Fruit fly (Drosophila melanogaster) Kc167 (cell line): Measurements from ENCODE around the gene CG4502.

ENCODE experiments used
- Myc ChIP-seq: fragments of >200 bp; optimal IDR thresholded peaks from 2 replicates; lab custom pipeline; 2017; ENCODE audit warnings: missing external identifiers
- Sin3A ChIP-seq: fragments of >200 bp; optimal IDR thresholded peaks from 2 replicates; lab custom pipeline; 2018; ENCODE audit warnings: missing external identifiers
- h ChIP-seq: fragments of >200 bp; optimal IDR thresholded peaks from 3 replicates; lab custom pipeline; 2018; ENCODE audit warnings: missing external identifiers
- insv ChIP-seq: fragments of >200 bp; optimal IDR thresholded peaks from 3 replicates; lab custom pipeline; 2018; ENCODE audit warnings: missing external identifiers
- psq ChIP-seq: fragments of >200 bp; optimal IDR thresholded peaks from 2 replicates; lab custom pipeline; 2017; ENCODE audit warnings: missing external identifiers
- ttk ChIP-seq: sonication (Bioruptor generic); optimal IDR thresholded peaks from 2 replicates; lab custom pipeline; 2017; ENCODE audit warnings: missing external identifiers

CG4502 gene

DNA sequence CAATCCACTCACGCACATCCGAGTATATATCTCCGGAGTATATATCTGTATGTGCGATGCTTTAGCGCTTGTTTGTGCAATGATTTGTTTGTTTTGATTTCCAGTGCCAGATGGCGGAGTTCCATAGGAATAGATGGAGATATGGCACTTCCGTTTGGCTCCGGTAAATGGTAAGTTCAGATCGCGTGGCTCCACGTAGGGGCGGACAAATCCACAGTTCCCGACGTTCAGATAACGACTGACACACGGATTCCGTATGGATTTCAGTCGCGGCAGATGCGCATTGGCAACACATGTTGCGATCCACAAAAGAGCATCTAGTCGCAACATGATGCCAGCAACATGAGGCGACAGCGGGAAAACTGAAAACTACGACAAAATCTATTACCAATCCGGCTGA lies 46.6 kb downstream of the CG4502 start, which contains the start of gene Pvf3:
Gene Pvf3 (minus strand): TSS at position 240 of the 400 bp plus-strand sequence.
- no peak for TF ChIP-seq ttk
- no peak for TF ChIP-seq Myc (lab: Kevin White, UChicago)
- TF ChIP-seq psq: no peak
- TF ChIP-seq Sin3A (lab: Kevin White, UChicago): no peak
- TF ChIP-seq insv (lab: Kevin White, UChicago): no peak
- no peak for TF ChIP-seq h (lab: Kevin White, UChicago)

DNA sequence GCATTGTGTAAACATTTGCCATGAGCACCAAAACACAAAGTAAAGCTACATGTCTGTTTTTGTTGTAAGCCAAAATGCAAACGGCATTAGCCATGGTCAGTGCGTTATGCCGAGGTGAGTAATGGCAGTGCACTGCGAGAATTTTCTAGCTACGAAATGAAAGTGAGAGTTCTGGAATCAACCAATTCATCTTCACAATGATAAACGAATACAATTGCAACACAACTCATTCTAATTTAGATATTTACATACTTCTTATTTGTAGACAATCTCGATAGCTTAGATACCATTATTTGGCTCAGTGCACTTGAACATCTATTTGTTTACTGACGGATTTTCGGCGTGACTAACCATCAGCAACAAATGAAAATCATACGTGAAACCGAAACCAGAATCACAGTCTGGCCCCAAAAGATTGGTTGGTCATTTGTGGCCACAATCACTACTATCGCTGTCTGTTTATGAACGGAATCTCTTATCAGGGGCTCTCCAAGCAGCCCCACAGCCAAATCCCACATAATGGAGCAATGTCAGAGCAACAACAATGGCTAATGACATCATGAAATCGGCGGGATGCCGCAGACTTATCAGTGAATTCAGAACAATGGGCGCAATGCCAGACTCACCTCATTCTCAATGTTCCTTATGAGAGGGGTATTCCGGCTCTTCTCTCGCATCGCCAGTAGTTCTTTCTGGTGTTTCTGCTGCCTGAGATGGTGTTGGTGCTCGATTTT lies 49.0 kb downstream of the CG4502 start:
- no peak for TF ChIP-seq h (lab: Kevin White, UChicago)
- TF ChIP-seq insv (lab: Kevin White, UChicago): no peak
- no peak for TF ChIP-seq Myc (lab: Kevin White, UChicago)
- TF ChIP-seq psq: no peak
- TF ChIP-seq ttk: no peak
- TF ChIP-seq Sin3A (lab: Kevin White, UChicago): no peak

DNA sequence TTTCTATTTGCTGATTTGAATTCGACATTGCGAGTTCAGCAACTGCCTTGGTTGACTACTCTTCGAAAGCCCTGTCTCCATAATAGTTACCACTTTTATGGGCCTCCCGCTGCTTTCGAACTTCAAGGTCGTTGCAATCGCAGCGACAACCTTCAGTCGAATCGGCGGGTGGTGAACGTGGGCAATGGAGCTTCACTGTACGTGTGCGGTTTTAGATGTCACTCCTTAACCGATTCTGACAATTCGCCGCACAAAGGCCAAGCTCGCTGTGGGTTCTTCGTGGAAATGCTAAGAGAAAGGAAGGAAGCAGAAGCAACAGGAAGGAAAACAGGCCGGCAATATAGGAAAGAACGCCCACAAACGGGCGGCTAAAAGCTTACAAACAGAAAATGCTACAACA lies 51.8 kb downstream of the CG4502 start:
- TF ChIP-seq Myc (lab: Kevin White, UChicago) (no peak), psq (no peak), h (lab: Kevin White, UChicago) (no peak), ttk (no peak), Sin3A (lab: Kevin White, UChicago) (no peak), insv (lab: Kevin White, UChicago) (no peak)

DNA sequence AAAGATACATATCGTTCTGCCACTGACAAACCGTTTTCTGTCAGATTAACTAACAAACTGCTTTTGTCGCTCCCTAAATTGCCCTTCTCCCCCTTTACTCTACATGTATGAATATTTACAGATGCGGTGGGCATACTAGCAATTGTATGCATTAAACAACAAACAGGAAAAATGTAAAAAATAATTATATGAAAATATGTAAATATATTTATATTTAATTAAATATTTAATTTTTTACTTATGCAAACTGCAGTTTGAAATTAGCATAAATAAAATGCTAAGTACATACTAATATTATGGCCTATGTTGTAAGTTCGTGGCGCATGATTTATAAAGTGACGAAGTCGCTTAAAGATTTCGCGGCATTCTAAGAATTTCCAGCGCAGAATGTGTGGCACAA lies 53.3 kb downstream of the CG4502 start:
- TF ChIP-seq ttk: no peak
- TF ChIP-seq Sin3A (lab: Kevin White, UChicago): no peak
- no peak for TF ChIP-seq h (lab: Kevin White, UChicago)
- TF ChIP-seq Myc (lab: Kevin White, UChicago): no peak
- no peak for TF ChIP-seq psq
- no peak for TF ChIP-seq insv (lab: Kevin White, UChicago)

DNA sequence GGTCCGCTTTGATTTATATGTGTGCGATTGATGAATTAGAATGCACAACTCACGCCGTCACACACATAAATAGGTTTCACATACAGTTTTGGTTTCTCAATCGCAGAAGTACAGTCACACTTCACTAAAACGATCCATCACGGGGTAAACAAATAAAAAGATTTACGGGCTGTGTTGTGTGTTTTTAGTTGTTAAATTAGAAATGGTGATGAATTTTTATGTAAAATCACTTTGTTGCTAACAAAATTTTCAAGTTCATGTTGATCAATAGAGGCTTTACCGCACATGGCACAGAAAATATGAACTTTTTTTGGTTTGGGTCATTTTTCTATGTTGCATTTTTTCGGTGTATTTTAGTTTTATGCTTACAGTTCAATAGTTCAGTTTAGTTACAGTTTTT lies 55.1 kb downstream of the CG4502 start:
- TF ChIP-seq psq: no peak
- no peak for TF ChIP-seq h (lab: Kevin White, UChicago)

DNA sequence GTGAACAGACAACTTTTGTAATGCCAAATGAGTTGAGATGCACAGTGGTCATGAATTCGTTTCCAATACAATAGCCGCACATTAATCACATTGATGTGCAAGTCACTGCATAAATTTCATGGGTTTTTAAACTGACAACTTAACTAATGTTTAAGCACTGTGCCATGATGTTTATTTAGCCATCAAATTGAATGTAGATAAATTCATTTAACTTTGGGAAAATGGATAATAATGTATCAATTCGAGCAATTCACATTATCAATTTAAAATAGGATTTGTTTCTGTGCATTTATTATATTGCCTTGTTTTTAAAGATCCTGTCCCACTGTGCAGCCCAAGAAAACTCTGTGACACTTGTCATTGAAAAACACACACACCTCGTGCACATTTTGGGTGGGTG lies 56.0 kb downstream of the CG4502 start:
- TF ChIP-seq insv (lab: Kevin White, UChicago) (no peak), psq (no peak), h (lab: Kevin White, UChicago) (no peak), Myc (lab: Kevin White, UChicago) (no peak), Sin3A (lab: Kevin White, UChicago) (no peak), ttk (no peak)

DNA sequence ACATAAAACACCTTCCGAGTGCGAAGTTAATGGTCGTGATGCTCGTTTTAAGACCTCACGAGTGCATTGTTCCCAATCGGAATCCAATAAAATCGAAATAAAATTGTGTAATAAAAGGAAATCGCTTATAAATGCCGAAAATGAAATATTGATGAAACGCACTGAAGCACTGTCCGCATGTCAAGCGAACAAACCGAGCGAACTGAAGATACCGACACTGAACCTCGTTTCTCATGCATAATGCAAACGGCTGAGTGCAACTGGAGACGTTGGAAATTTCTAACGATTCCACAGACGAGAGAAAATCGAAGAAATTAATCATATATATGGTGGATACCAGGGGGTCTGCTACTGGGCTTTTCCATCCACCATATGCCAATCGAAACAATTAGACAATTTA lies 56.9 kb downstream of the CG4502 start:
- TF ChIP-seq psq: no peak
- TF ChIP-seq insv (lab: Kevin White, UChicago): no peak
- TF ChIP-seq Sin3A (lab: Kevin White, UChicago): no peak
- TF ChIP-seq ttk: no peak

DNA sequence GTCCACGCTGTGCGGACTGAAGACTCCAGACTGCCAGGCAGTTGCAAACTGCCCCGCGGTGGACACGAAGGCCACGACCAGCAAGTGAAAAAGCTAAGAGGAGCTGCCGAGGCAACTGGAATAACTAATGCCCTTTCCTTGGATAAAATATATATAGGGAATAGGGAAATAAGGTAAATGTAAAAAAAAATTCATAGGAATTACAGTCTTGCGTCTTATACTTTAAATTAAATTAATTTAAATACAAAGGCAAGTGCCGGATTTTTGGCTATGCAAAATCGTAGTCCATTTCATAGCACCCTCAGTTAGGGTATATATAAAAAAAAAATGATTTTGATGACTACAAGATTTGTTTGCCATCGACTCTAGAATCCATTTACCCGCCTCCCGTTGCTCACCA lies 58.2 kb downstream of the CG4502 start:
- TF ChIP-seq h (lab: Kevin White, UChicago): no peak
- no peak for TF ChIP-seq psq
- TF ChIP-seq Myc (lab: Kevin White, UChicago): no peak
- no peak for TF ChIP-seq Sin3A (lab: Kevin White, UChicago)
- no peak for TF ChIP-seq insv (lab: Kevin White, UChicago)
- no peak for TF ChIP-seq ttk
